Fruit fly (Drosophila melanogaster) Kc167 (cell line): ENCODE results near the gene fend.

ENCODE experiments used
- Myc ChIP-seq: fragments of >200 bp; optimal IDR thresholded peaks from 2 replicates; lab custom pipeline; 2017; ENCODE audit warnings: missing external identifiers
- Sin3A ChIP-seq: fragments of >200 bp; optimal IDR thresholded peaks from 2 replicates; lab custom pipeline; 2018; ENCODE audit warnings: missing external identifiers
- h ChIP-seq: fragments of >200 bp; optimal IDR thresholded peaks from 3 replicates; lab custom pipeline; 2018; ENCODE audit warnings: missing external identifiers
- insv ChIP-seq: fragments of >200 bp; optimal IDR thresholded peaks from 3 replicates; lab custom pipeline; 2018; ENCODE audit warnings: missing external identifiers
- psq ChIP-seq: fragments of >200 bp; optimal IDR thresholded peaks from 2 replicates; lab custom pipeline; 2017; ENCODE audit warnings: missing external identifiers
- ttk ChIP-seq: sonication (Bioruptor generic); optimal IDR thresholded peaks from 2 replicates; lab custom pipeline; 2017; ENCODE audit warnings: missing external identifiers

Gene fend

dm6 chrX:9134922-9135453 is at the start of gene fend:
TSS of gene fend (minus strand) at chrX:9135099.
- no peak for TF ChIP-seq ttk
- no peak for TF ChIP-seq Myc
- no peak for TF ChIP-seq insv (lab: Kevin White, UChicago)
- TF ChIP-seq h: no peak
- no peak for TF ChIP-seq Sin3A (lab: Kevin White, UChicago)
- TF ChIP-seq psq (lab: Kevin White, UChicago): no peak

- no peak for TF ChIP-seq h
- TF ChIP-seq ttk: no peak
- no peak for TF ChIP-seq psq (lab: Kevin White, UChicago)
- no peak for TF ChIP-seq Sin3A (lab: Kevin White, UChicago)
- no peak for TF ChIP-seq Myc
- no peak for TF ChIP-seq insv (lab: Kevin White, UChicago)
These were observed 33.4 kb upstream of the fend start for dm6 chrX:9168273-9168672.

dm6 chrX:9164510-9165506 is 29.9 kb upstream of the fend start:
- no peak for TF ChIP-seq Myc
- no peak for TF ChIP-seq ttk
- no peak for TF ChIP-seq Sin3A (lab: Kevin White, UChicago)
- no peak for TF ChIP-seq h
- TF ChIP-seq psq (lab: Kevin White, UChicago): no peak
- no peak for TF ChIP-seq insv (lab: Kevin White, UChicago)

dm6 chrX:9163645-9164509 is 29.0 kb upstream of the fend start:
- no peak for TF ChIP-seq psq (lab: Kevin White, UChicago)
- TF ChIP-seq h: no peak
- TF ChIP-seq Myc: no peak
- no peak for TF ChIP-seq insv (lab: Kevin White, UChicago)
- no peak for TF ChIP-seq Sin3A (lab: Kevin White, UChicago)
- TF ChIP-seq ttk: no peak

- no peak for TF ChIP-seq psq (lab: Kevin White, UChicago)
- TF ChIP-seq h: no peak
- TF ChIP-seq ttk: no peak
- no peak for TF ChIP-seq Myc
- TF ChIP-seq insv (lab: Kevin White, UChicago): no peak
- TF ChIP-seq Sin3A (lab: Kevin White, UChicago): no peak
These were observed 28.2 kb upstream of the fend start, which contains the start of gene mei-P26 for dm6 chrX:9163110-9163509. TSS of gene mei-P26 (plus strand) at chrX:9163255.

- TF ChIP-seq h: no peak
- no peak for TF ChIP-seq psq (lab: Kevin White, UChicago)
- no peak for TF ChIP-seq Sin3A (lab: Kevin White, UChicago)
- no peak for TF ChIP-seq ttk
- TF ChIP-seq insv (lab: Kevin White, UChicago): no peak
- TF ChIP-seq Myc: no peak
These were observed 27.0 kb upstream of the fend start, which contains the start of the genes Zpr1 and CG44532 for dm6 chrX:9161912-9162311. TSS of gene Zpr1 (minus strand) at chrX:9162090. TSS of gene CG44532 (plus strand) at chrX:9162092.

dm6 chrX:9159736-9160135 is 24.8 kb upstream of the fend start, which contains the start of gene NdufA3:
TSS of gene NdufA3 (minus strand) at chrX:9160052.
- TF ChIP-seq Sin3A (lab: Kevin White, UChicago) (no peak), h (no peak), psq (lab: Kevin White, UChicago) (no peak), Myc (no peak)

- no peak for TF ChIP-seq h
- peak; percentile 55 for TF ChIP-seq Sin3A (lab: Kevin White, UChicago)
These were observed 23.5 kb upstream of the fend start, which contains the start of the genes Ost48 and Dlip1 for dm6 chrX:9158366-9158765. TSS of gene Ost48 (minus strand) at chrX:9158515. TSS of gene Dlip1 (plus strand) at chrX:9158622.

- TF ChIP-seq Sin3A (lab: Kevin White, UChicago) (no peak), ttk (no peak), psq (lab: Kevin White, UChicago) (no peak), h (no peak), Myc (no peak), insv (lab: Kevin White, UChicago) (no peak)
These were observed 21.5 kb upstream of the fend start, which contains the start of gene His3.3B for dm6 chrX:9156388-9156823. TSS of gene His3.3B (minus strand) at chrX:9156669.

- no peak for TF ChIP-seq Myc
- TF ChIP-seq h: no peak
- TF ChIP-seq Sin3A (lab: Kevin White, UChicago): no peak
- TF ChIP-seq ttk: no peak
- no peak for TF ChIP-seq psq (lab: Kevin White, UChicago)
- no peak for TF ChIP-seq insv (lab: Kevin White, UChicago)
These were observed 21.0 kb upstream of the fend start for dm6 chrX:9155715-9156387.

- no peak for TF ChIP-seq psq (lab: Kevin White, UChicago)
- TF ChIP-seq insv (lab: Kevin White, UChicago): no peak
- TF ChIP-seq ttk: no peak
- no peak for TF ChIP-seq h
- TF ChIP-seq Myc: no peak
- TF ChIP-seq Sin3A (lab: Kevin White, UChicago): no peak
These were observed 20.2 kb upstream of the fend start for dm6 chrX:9155134-9155533.
